Worm (Caenorhabditis elegans) whole organism, late embryonic: ENCODE data around the gene srt-22.
"Not testable (repeated sequence)": the region's sequence is repeated elsewhere in the genome, so short reads cannot be mapped to it uniquely, and the experiment has no call there.

ENCODE experiments used
- F13H6.1 ChIP-seq: sonication (generic microtip); optimal IDR thresholded peaks from 2 replicates; lab custom pipeline; 2016; ENCODE audit warnings: missing genetic modification characterization, missing compliant biosample characterization
- K09A11.1 ChIP-seq: sonication (generic microtip); optimal IDR thresholded peaks from 2 replicates; lab custom pipeline; 2017; ENCODE audit warnings: antibody characterized with exemption, mild to moderate bottlenecking, missing genetic modification characterization, missing compliant biosample characterization; ENCODE audit not compliant: insufficient read depth
- ama-1 ChIP-seq: fragments of 150-350 bp; optimal IDR thresholded peaks from 2 replicates; lab custom pipeline; 2014
- ceh-19 ChIP-seq: fragments of 200-800 bp; sonication (Bioruptor generic); optimal IDR thresholded peaks from 2 replicates; lab custom pipeline; 2018; ENCODE audit warnings: mild to moderate bottlenecking, missing genetic modification characterization, missing compliant biosample characterization
- ceh-2 ChIP-seq: sonication (generic microtip); optimal IDR thresholded peaks from 2 replicates; lab custom pipeline; 2016; ENCODE audit warnings: missing genotype, missing genetic modification characterization, missing compliant biosample characterization
- ceh-22 ChIP-seq: sonication (generic microtip); optimal IDR thresholded peaks from 2 replicates; lab custom pipeline; 2017; ENCODE audit warnings: missing biosample characterization, missing genetic modification characterization
- ceh-30 ChIP-seq: fragments of 150-350 bp; optimal IDR thresholded peaks from 2 replicates; lab custom pipeline; 2014; ENCODE audit warnings: missing biosample characterization, missing genetic modification characterization
- ceh-45 ChIP-seq: fragments of 200-800 bp; sonication (Bioruptor generic); IDR thresholded peaks from 2 replicates; pipeline ENCODE4 v1.3.6; 2022; ENCODE audit warnings: missing genetic modification reagents, missing genetic modification characterization, missing compliant biosample characterization
- ceh-48 ChIP-seq: sonication (generic microtip); optimal IDR thresholded peaks from 2 replicates; lab custom pipeline; 2016; ENCODE audit warnings: missing genetic modification characterization, inconsistent platforms, missing compliant biosample characterization
- ceh-6 ChIP-seq: fragments of 200-800 bp; sonication (Bioruptor generic); optimal IDR thresholded peaks from 2 replicates; lab custom pipeline; 2018; ENCODE audit warnings: mild to moderate bottlenecking, missing genetic modification characterization, missing compliant biosample characterization
- ceh-9 ChIP-seq: sonication (generic microtip); optimal IDR thresholded peaks from 2 replicates; lab custom pipeline; 2016; ENCODE audit warnings: mild to moderate bottlenecking, missing genetic modification characterization, inconsistent platforms, missing compliant biosample characterization
- dmd-4 ChIP-seq: sonication (generic microtip); optimal IDR thresholded peaks from 2 replicates; lab custom pipeline; 2016; ENCODE audit warnings: borderline replicate concordance, missing genetic modification characterization, missing compliant biosample characterization
- dve-1 ChIP-seq: sonication (generic microtip); optimal IDR thresholded peaks from 2 replicates; lab custom pipeline; 2017; ENCODE audit warnings: antibody characterized with exemption, mild to moderate bottlenecking, missing genetic modification characterization, missing compliant biosample characterization
- elt-2 ChIP-seq: sonication (generic microtip); optimal IDR thresholded peaks from 2 replicates; lab custom pipeline; 2016; ENCODE audit warnings: missing genetic modification reagents, missing genetic modification characterization, missing compliant biosample characterization
- ets-4 ChIP-seq: sonication (generic microtip); optimal IDR thresholded peaks from 2 replicates; lab custom pipeline; 2016; ENCODE audit warnings: missing genetic modification characterization, missing compliant biosample characterization
- fax-1 ChIP-seq: sonication (generic microtip); optimal IDR thresholded peaks from 2 replicates; lab custom pipeline; 2016; ENCODE audit warnings: missing genotype, missing genetic modification characterization, missing compliant biosample characterization
- fkh-6 ChIP-seq: sonication (generic microtip); optimal IDR thresholded peaks from 2 replicates; lab custom pipeline; 2016; ENCODE audit warnings: missing genetic modification characterization, missing compliant biosample characterization
- gmeb-2 ChIP-seq: sonication (generic microtip); optimal IDR thresholded peaks from 2 replicates; lab custom pipeline; 2016; ENCODE audit warnings: missing genetic modification characterization, inconsistent platforms, missing compliant biosample characterization
- hlh-15 ChIP-seq: sonication (generic microtip); optimal IDR thresholded peaks from 2 replicates; lab custom pipeline; 2016; ENCODE audit warnings: missing genetic modification characterization, missing compliant biosample characterization
- hlh-8 ChIP-seq: sonication (generic microtip); optimal IDR thresholded peaks from 2 replicates; lab custom pipeline; 2016; ENCODE audit warnings: missing genotype, missing genetic modification characterization, missing compliant biosample characterization
- nhr-11 ChIP-seq: fragments of 150-350 bp; optimal IDR thresholded peaks from 2 replicates; lab custom pipeline; 2014; ENCODE audit warnings: missing biosample characterization, missing genetic modification characterization
- nhr-232 ChIP-seq: sonication (generic microtip); optimal IDR thresholded peaks from 2 replicates; lab custom pipeline; 2016; ENCODE audit warnings: missing genetic modification characterization, missing compliant biosample characterization
- npax-4 ChIP-seq: sonication (generic microtip); optimal IDR thresholded peaks from 2 replicates; lab custom pipeline; 2016; ENCODE audit warnings: missing genetic modification characterization, missing compliant biosample characterization
- odd-2 ChIP-seq: sonication (generic microtip); optimal IDR thresholded peaks from 2 replicates; lab custom pipeline; 2017; ENCODE audit warnings: antibody characterized with exemption, mild to moderate bottlenecking, missing genetic modification characterization, missing compliant biosample characterization
- pax-1 ChIP-seq: fragments of 150-350 bp; optimal IDR thresholded peaks from 2 replicates; lab custom pipeline; 2014; ENCODE audit warnings: missing biosample characterization, missing genetic modification characterization
- pha-4 ChIP-seq: fragments of 150-350 bp; optimal IDR thresholded peaks from 2 replicates; lab custom pipeline; 2018; ENCODE audit warnings: missing biosample characterization, missing genetic modification reagents, missing genetic modification characterization
- pqm-1 ChIP-seq: sonication (generic microtip); optimal IDR thresholded peaks from 2 replicates; lab custom pipeline; 2016; ENCODE audit warnings: missing genetic modification characterization, missing compliant biosample characterization
- pros-1 ChIP-seq: fragments of 150-350 bp; optimal IDR thresholded peaks from 2 replicates; lab custom pipeline; 2014; ENCODE audit warnings: missing biosample characterization, missing genetic modification reagents, missing genetic modification characterization
- ref-2 ChIP-seq: sonication (generic microtip); optimal IDR thresholded peaks from 2 replicates; lab custom pipeline; 2016; ENCODE audit warnings: missing genetic modification characterization, missing compliant biosample characterization
- rnt-1 ChIP-seq: sonication (generic microtip); optimal IDR thresholded peaks from 2 replicates; lab custom pipeline; 2016; ENCODE audit warnings: missing genetic modification characterization, missing compliant biosample characterization
- sdc-2 ChIP-seq: sonication (generic microtip); optimal IDR thresholded peaks from 2 replicates; lab custom pipeline; 2016; ENCODE audit warnings: missing genotype, missing genetic modification characterization, missing compliant biosample characterization
- syd-9 ChIP-seq: sonication (generic microtip); optimal IDR thresholded peaks from 2 replicates; lab custom pipeline; 2016; ENCODE audit warnings: mild to moderate bottlenecking, missing genetic modification characterization, moderate library complexity, missing compliant biosample characterization
- tbx-7 ChIP-seq: sonication (generic microtip); optimal IDR thresholded peaks from 2 replicates; lab custom pipeline; 2016; ENCODE audit warnings: missing genotype, missing genetic modification characterization, missing compliant biosample characterization
- ttx-3 ChIP-seq: sonication (generic microtip); optimal IDR thresholded peaks from 2 replicates; lab custom pipeline; 2016; ENCODE audit warnings: missing genetic modification reagents, missing genetic modification characterization, missing compliant biosample characterization
- unc-3 ChIP-seq, 2 experiments: fragments of 200-800 bp in 1 of 2; sonication (Bioruptor generic) in 1 of 2; sonication (generic microtip) in 1 of 2; conservative IDR thresholded peaks in 1 of 2; optimal IDR thresholded peaks in 1 of 2; 2 replicates each; pipeline versions ENCODE4 v1.3.6 to Lab custom; 2016 to 2022; ENCODE audit warnings: missing compliant biosample characterization in 2 of 2, missing genetic modification characterization in 2 of 2, missing genetic modification reagents in 1 of 2
- unc-55 ChIP-seq: sonication (generic microtip); optimal IDR thresholded peaks from 2 replicates; lab custom pipeline; 2017; ENCODE audit warnings: missing biosample characterization, missing genetic modification reagents, missing genetic modification characterization
- unc-86 ChIP-seq: sonication (generic microtip); optimal IDR thresholded peaks from 2 replicates; lab custom pipeline; 2016; ENCODE audit warnings: missing genetic modification characterization, missing compliant biosample characterization
- zip-5 ChIP-seq: sonication (generic microtip); optimal IDR thresholded peaks from 2 replicates; lab custom pipeline; 2016; ENCODE audit warnings: missing genetic modification characterization, missing compliant biosample characterization
- ztf-16 ChIP-seq: sonication (generic microtip); optimal IDR thresholded peaks from 2 replicates; lab custom pipeline; 2017; ENCODE audit warnings: missing genetic modification characterization, missing compliant biosample characterization

srt-22 gene

DNA sequence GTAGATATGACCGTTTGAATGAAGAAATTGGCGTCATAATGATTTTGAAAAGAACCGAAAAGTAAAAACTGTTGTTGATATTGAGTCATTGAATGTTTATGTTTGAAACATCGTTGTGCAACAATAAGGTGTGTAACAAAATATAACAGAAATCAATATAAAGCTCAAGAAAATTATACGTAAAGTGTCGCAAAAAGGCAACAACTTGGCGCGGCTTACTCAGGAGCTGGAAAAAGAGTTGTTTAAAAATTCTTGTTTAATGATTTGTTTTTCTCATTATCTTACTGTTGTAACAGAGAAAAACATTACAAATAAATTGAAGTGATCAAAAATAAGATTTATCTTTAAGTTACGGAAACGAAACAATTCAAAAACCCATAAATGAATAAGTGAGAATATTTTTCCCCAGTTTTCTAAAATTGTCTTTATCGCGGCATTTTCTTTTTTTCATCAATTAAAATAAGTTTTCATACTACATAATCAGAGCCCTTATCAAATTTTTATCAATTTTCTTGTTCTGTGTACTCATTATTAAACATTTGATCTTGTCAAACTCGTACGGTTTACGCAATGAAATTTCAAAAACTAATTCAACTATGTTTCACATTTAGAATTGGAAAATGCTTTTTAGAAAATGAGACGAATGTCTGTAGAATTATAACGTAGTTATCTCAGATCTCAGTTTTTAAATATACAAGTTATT, 12.2 kb upstream of the srt-22 start, which contains the start of gene ZK1037.6:
ZK1037.6 (minus strand) TSS at position 51 of the 703 bp plus-strand sequence.
- TF ChIP-seq F13H6.1 (no peak), ceh-45 (no peak), syd-9 (tag; lab: Kevin White, UChicago) (no peak), fkh-6 (tag; lab: Kevin White, UChicago) (no peak), npax-4 (tag; lab: Kevin White, UChicago) (no peak), fax-1 (tag; lab: Kevin White, UChicago) (no peak), gmeb-2 (tag; lab: Kevin White, UChicago) (no peak), ceh-22 (tag; lab: Kevin White, UChicago) (no peak), ceh-9 (tag; lab: Kevin White, UChicago) (no peak), hlh-15 (no peak), tbx-7 (tag; lab: Kevin White, UChicago) (no peak), nhr-232 (tag; lab: Kevin White, UChicago) (no peak), ztf-16 (no peak), ref-2 (tag; lab: Kevin White, UChicago) (no peak), pax-1 (no peak)

DNA sequence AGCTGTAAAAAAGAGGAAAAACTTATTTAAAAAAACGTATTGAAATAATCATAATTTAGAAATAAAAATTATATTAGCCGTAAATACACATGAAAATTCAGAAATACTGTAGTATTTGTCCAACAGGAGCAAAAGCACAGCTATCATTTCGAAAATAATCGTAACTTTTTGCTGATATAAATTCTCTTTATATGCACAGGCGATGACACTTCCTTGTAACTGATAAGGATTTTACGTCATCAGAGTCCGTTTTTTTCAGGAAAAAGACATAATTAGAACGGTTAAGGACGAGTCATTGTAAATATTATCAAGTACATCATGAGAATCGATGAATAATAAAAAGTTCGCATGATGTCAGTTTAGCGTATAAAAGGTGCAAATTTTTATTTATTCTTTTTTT, 7.7 kb upstream of the srt-22 start:
- TF ChIP-seq odd-2 (tag; lab: Kevin White, UChicago): no peak
- TF ChIP-seq pax-1: no peak
- no peak for TF ChIP-seq pqm-1 (tag; lab: Kevin White, UChicago)
- TF ChIP-seq syd-9 (tag; lab: Kevin White, UChicago): no peak
- TF ChIP-seq ceh-48 (tag; lab: Kevin White, UChicago): no peak
- TF ChIP-seq elt-2 (tag; lab: Kevin White, UChicago): peak; percentile 85
- no peak for TF ChIP-seq nhr-11
- no peak for TF ChIP-seq ets-4 (tag; lab: Kevin White, UChicago)
- no peak for TF ChIP-seq ceh-19 (GFP tag; lab: Kevin White, UChicago)
- TF ChIP-seq, all 69 proteins: peak for 1

DNA sequence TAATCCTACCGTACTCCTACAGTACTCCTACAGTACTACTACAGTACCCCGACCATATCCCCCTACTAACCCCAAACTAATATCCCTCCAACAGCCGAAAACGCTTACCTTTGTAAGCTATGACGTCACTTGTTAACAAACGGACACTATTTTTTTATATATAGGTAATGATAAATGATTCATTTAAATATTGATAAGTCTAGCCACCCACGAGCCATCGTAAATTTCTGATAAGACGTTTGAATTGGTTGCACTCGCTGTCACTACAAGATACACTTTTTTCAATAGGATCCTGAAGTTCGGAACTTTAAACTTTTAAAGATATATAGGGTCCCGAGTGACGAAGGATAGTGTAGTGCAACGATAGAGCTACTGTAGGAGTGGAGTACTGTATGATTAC, 6.9 kb upstream of the srt-22 start, which contains the start of gene nhr-247:
nhr-247 (plus strand) TSS at position 330 of the 400 bp plus-strand sequence.
- TF ChIP-seq pros-1; dve-1 (tag; lab: Kevin White, UChicago); unc-3 (GFP tag; conservative IDR thresholded peaks at IDR 0.05; lab: Robert Waterston, UW); unc-3 (tag; optimal IDR thresholded peaks at IDR 0.05; lab: Kevin White, UChicago): not testable (repeated sequence)

DNA sequence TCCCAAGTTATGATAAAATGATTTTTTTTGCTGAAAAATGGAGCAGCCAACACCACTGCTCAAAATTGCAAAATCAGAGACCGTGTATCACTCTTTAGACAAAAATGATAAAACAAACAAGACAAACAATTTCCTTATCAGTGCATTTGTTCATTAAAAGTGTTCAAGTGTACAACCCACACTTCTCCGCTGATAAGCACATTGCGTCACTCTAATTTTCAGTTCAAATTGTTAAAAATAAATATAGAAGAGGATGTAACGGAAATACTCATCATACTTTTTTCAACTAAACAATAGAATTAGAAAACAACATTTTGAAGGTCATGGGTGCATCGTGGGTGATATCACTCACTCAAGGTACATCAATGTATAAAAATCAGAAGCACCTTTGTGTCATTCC, 2.9 kb upstream of the srt-22 start, which contains the start of gene nhr-291:
nhr-291 (plus strand) TSS at position 324 of the 400 bp plus-strand sequence.
- TF ChIP-seq elt-2 (tag; lab: Kevin White, UChicago) (peak; percentile 99), ceh-22 (tag; lab: Kevin White, UChicago) (no peak), F13H6.1 (no peak), pqm-1 (tag; lab: Kevin White, UChicago) (peak; percentile 40)

DNA sequence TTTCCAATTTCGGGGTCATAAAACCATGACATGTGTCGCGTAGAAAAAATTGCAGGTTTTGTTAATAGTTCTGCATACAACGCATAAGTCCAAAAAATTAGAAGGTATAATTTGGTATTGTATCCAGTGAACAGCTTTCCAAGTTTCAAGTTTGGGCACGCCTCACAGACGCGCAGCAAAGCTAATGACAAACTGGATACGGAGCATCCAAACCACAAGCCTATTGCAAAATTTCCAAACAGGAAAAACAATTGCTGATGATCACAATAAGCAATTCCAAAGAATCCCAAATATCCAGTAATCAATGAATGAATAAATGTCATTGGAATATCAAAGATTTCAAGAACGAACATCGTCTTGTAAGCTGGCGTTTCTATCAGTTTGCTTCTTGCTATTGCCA, 2.2 kb downstream of the srt-22 start:
- no peak for TF ChIP-seq ceh-30 (tag; lab: Kevin White, UChicago)
- no peak for TF ChIP-seq ceh-2 (tag; lab: Kevin White, UChicago)
- TF ChIP-seq sdc-2 (tag; lab: Kevin White, UChicago): no peak

DNA sequence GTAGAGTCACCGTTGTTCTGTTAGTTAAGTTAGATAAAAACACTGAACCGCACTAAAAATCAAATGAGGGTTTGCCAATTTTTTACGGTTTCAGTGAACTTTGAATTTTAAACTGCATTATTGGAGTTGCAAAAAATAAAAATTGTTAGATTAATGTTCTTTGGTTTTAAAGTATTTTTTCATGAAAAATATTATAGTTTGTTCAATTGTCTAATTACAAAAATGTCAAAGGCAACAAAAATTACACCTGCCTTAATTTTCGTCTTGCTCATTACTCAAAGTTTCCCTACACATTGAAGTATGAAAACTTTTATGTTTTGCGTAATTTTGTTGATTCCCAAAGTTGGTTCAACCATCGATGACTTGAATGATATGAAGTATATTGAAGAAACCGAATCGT, 4.9 kb downstream of the srt-22 start, which contains the start of gene irld-62:
irld-62 (plus strand) TSS at position 301 of the 400 bp plus-strand sequence.
- TF ChIP-seq pax-1 (no peak), hlh-8 (tag; lab: Kevin White, UChicago) (no peak), ceh-22 (tag; lab: Kevin White, UChicago) (no peak), pros-1 (no peak), ceh-45 (no peak), dmd-4 (no peak), ama-1 (no peak), unc-55 (GFP tag; lab: Kevin White, UChicago) (no peak), rnt-1 (tag; lab: Kevin White, UChicago) (no peak), ceh-6 (GFP tag; lab: Kevin White, UChicago) (no peak), K09A11.1 (tag; lab: Kevin White, UChicago) (no peak), zip-5 (no peak), ceh-30 (tag; lab: Kevin White, UChicago) (no peak), unc-86 (tag; lab: Kevin White, UChicago) (no peak), nhr-11 (no peak), ceh-2 (tag; lab: Kevin White, UChicago) (no peak), gmeb-2 (tag; lab: Kevin White, UChicago) (no peak), pha-4 (no peak), nhr-232 (tag; lab: Kevin White, UChicago) (no peak), ttx-3 (tag; lab: Kevin White, UChicago) (no peak)
